Fruit fly (Drosophila melanogaster) whole organism, embryonic: ENCODE results near the gene CG33299.

ENCODE experiments used
- Abd-B ChIP-seq: fragments of 200-800 bp; sonication (Bioruptor generic); optimal IDR thresholded peaks from 2 replicates; lab custom pipeline; 2018; ENCODE audit warnings: missing biosample characterization, mild to moderate bottlenecking, missing genetic modification characterization, moderate library complexity
- Awh ChIP-seq: fragments of 200-800 bp; sonication (Bioruptor generic); IDR thresholded peaks from 2 replicates; pipeline ENCODE4, ENCODE4 v1.3.6; 2022; ENCODE audit warnings: missing biosample characterization, missing genetic modification characterization
- CG1024 ChIP-seq: fragments of 200-800 bp; sonication (Bioruptor generic); IDR thresholded peaks from 2 replicates; pipeline ENCODE4 v1.3.6; 2022; ENCODE audit warnings: missing biosample characterization, missing genetic modification characterization
- CG16779 ChIP-seq: fragments of 200-800 bp; sonication (Bioruptor generic); IDR thresholded peaks from 2 replicates; pipeline ENCODE4 v1.3.6; 2022; ENCODE audit warnings: missing biosample characterization, missing genetic modification characterization
- CG17328 ChIP-seq: fragments of 200-800 bp; sonication (Bioruptor generic); IDR thresholded peaks from 2 replicates; pipeline ENCODE4 v1.3.6; 2022; ENCODE audit warnings: missing biosample characterization, missing genetic modification characterization
- CG17568 ChIP-seq: fragments of 200-800 bp; sonication (Bioruptor generic); optimal IDR thresholded peaks from 2 replicates; lab custom pipeline; 2018; ENCODE audit warnings: missing biosample characterization, mild to moderate bottlenecking, missing genetic modification characterization, moderate library complexity
- CG2116 ChIP-seq: fragments of 200-800 bp; sonication (Bioruptor generic); optimal IDR thresholded peaks from 3 replicates; lab custom pipeline; 2018; ENCODE audit warnings: missing biosample characterization, mild to moderate bottlenecking, missing genetic modification characterization
- CG31224 ChIP-seq: fragments of 200-800 bp; sonication (Bioruptor generic); IDR thresholded peaks from 2 replicates; pipeline ENCODE4 v1.3.6; 2022; ENCODE audit warnings: missing biosample characterization, missing genetic modification characterization
- CG4360 ChIP-seq: fragments of 200-800 bp; sonication (Bioruptor generic); IDR thresholded peaks from 2 replicates; pipeline ENCODE4 v1.3.6; 2022; ENCODE audit warnings: missing biosample characterization, missing genetic modification characterization
- CG4854 ChIP-seq: fragments of 200-800 bp; sonication (Bioruptor generic); optimal IDR thresholded peaks from 2 replicates; lab custom pipeline; 2016; ENCODE audit warnings: missing biosample characterization, missing genetic modification characterization, inconsistent platforms
- D19A ChIP-seq: fragments of 200-800 bp; optimal IDR thresholded peaks from 3 replicates; lab custom pipeline; 2019; ENCODE audit warnings: missing biosample characterization, mild to moderate bottlenecking, missing genetic modification characterization, moderate library complexity
- D19B ChIP-seq: fragments of 200-800 bp; sonication (Bioruptor generic); optimal IDR thresholded peaks from 2 replicates; lab custom pipeline; 2017; ENCODE audit warnings: missing biosample characterization, mild to moderate bottlenecking, missing genetic modification characterization
- Deaf1 ChIP-seq: fragments of 200-800 bp; optimal IDR thresholded peaks from 3 replicates; lab custom pipeline; 2019; ENCODE audit warnings: missing biosample characterization, mild to moderate bottlenecking, missing genetic modification characterization, moderate library complexity
- Eip74EF ChIP-seq, 2 experiments: fragments of 200-800 bp in 1 of 2; fragments of >200 bp in 1 of 2; sonication (Bioruptor generic) in 1 of 2; optimal IDR thresholded peaks; 2 replicates each; lab custom pipeline; 2017 to 2019; ENCODE audit warnings: missing biosample characterization in 2 of 2, missing genetic modification characterization in 2 of 2, mild to moderate bottlenecking in 1 of 2, moderate library complexity in 1 of 2
- Hr51 ChIP-seq, 2 experiments: fragments of 200-800 bp; sonication (Bioruptor generic); optimal IDR thresholded peaks; 2 replicates in 1 of 2; 3 replicates in 1 of 2; lab custom pipeline; 2016 to 2018; ENCODE audit warnings: missing biosample characterization in 2 of 2, missing genetic modification characterization in 2 of 2, mild to moderate bottlenecking in 1 of 2, moderate library complexity in 1 of 2
- Hr78 ChIP-seq, 2 experiments: fragments of 200-800 bp in 1 of 2; fragments of >200 bp in 1 of 2; sonication (Bioruptor generic) in 1 of 2; optimal IDR thresholded peaks; 2 replicates each; lab custom pipeline; 2017 to 2019; ENCODE audit warnings: missing biosample characterization in 2 of 2, missing genetic modification characterization in 2 of 2, mild to moderate bottlenecking in 1 of 2, moderate library complexity in 1 of 2
- Jarid2 ChIP-seq: fragments of 200-800 bp; sonication (Bioruptor generic); optimal IDR thresholded peaks from 3 replicates; lab custom pipeline; 2017; ENCODE audit warnings: mild to moderate bottlenecking, missing biosample characterization, missing genetic modification reagents, missing genetic modification characterization
- Lhr ChIP-seq: fragments of 200-800 bp; sonication (Bioruptor generic); optimal IDR thresholded peaks from 3 replicates; lab custom pipeline; 2017; ENCODE audit warnings: mild to moderate bottlenecking, missing biosample characterization, missing genetic modification reagents, missing genetic modification characterization
- Med ChIP-seq: fragments of 200-800 bp; sonication (Bioruptor generic); peaks from one replicate; lab custom pipeline; 2016; ENCODE audit warnings: missing biosample characterization, missing genetic modification characterization, mild to moderate bottlenecking, inconsistent platforms, moderate library complexity
- Nf-YB ChIP-seq: fragments of 200-800 bp; sonication (Bioruptor generic); optimal IDR thresholded peaks from 3 replicates; lab custom pipeline; 2019; ENCODE audit warnings: missing biosample characterization, mild to moderate bottlenecking, missing genetic modification characterization, moderate library complexity
- Nf-YC ChIP-seq: fragments of 200-800 bp; optimal IDR thresholded peaks from 3 replicates; lab custom pipeline; 2019; ENCODE audit warnings: missing biosample characterization, mild to moderate bottlenecking, missing genetic modification characterization, moderate library complexity
- NfI ChIP-seq: fragments of 200-800 bp; sonication (Bioruptor generic); optimal IDR thresholded peaks from 3 replicates; lab custom pipeline; 2018; ENCODE audit warnings: missing biosample characterization, mild to moderate bottlenecking, missing genetic modification characterization, moderate library complexity
- Ptx1 ChIP-seq: fragments of 200-800 bp; sonication (Bioruptor generic); IDR thresholded peaks from 2 replicates; pipeline ENCODE4 v1.3.6; 2022; ENCODE audit warnings: missing biosample characterization, missing genetic modification characterization
- Sox102F ChIP-seq: fragments of 200-800 bp; sonication (Bioruptor generic); optimal IDR thresholded peaks from 2 replicates; lab custom pipeline; 2018; ENCODE audit warnings: missing biosample characterization, mild to moderate bottlenecking, missing genetic modification characterization, moderate library complexity
- Stat92E ChIP-seq, 3 experiments: fragments of >200 bp in 2 of 3; fragments of 200-800 bp in 1 of 3; sonication (Bioruptor generic) in 1 of 3; optimal IDR thresholded peaks; 2 replicates each; lab custom pipeline; 2017 to 2019; ENCODE audit warnings: missing biosample characterization in 3 of 3, missing genetic modification characterization in 3 of 3, mild to moderate bottlenecking in 1 of 3, moderate library complexity in 1 of 3
- Trl ChIP-seq, 3 experiments: fragments of >200 bp in 2 of 3; fragments of 200-800 bp in 1 of 3; sonication (Bioruptor generic) in 1 of 3; optimal IDR thresholded peaks; 2 replicates in 1 of 3; 3 replicates in 2 of 3; lab custom pipeline; 2016 to 2017; ENCODE audit warnings: missing biosample characterization in 1 of 3, missing genetic modification characterization in 1 of 3
- YL-1 ChIP-seq: fragments of 200-800 bp; sonication (Bioruptor generic); optimal IDR thresholded peaks from 3 replicates; lab custom pipeline; 2017; ENCODE audit warnings: missing biosample characterization, mild to moderate bottlenecking, missing genetic modification characterization
- abd-A ChIP-seq: fragments of 200-800 bp; sonication (Bioruptor generic); optimal IDR thresholded peaks from 3 replicates; lab custom pipeline; 2019; ENCODE audit warnings: missing biosample characterization, mild to moderate bottlenecking, missing genetic modification characterization, moderate library complexity
- ase ChIP-seq: fragments of 200-800 bp; sonication (Bioruptor generic); IDR thresholded peaks from 3 replicates; pipeline ENCODE4 v1.3.6; 2022; ENCODE audit warnings: missing biosample characterization, missing genetic modification characterization
- cas ChIP-seq: fragments of 200-800 bp; sonication (Bioruptor generic); IDR thresholded peaks from 2 replicates; pipeline ENCODE4 v1.3.6; 2022; ENCODE audit warnings: missing biosample characterization, missing genetic modification characterization
- cg ChIP-seq: fragments of 200-800 bp; sonication (Bioruptor generic); optimal IDR thresholded peaks from 3 replicates; lab custom pipeline; 2019; ENCODE audit warnings: missing biosample characterization, mild to moderate bottlenecking, missing genetic modification characterization, moderate library complexity
- crol ChIP-seq: fragments of 200-800 bp; sonication (Bioruptor generic); IDR thresholded peaks from 2 replicates; pipeline ENCODE4 v1.3.6; 2022; ENCODE audit warnings: missing biosample characterization, missing genetic modification characterization
- fu2 ChIP-seq: fragments of 200-800 bp; sonication (Bioruptor generic); optimal IDR thresholded peaks from 2 replicates; lab custom pipeline; 2016; ENCODE audit warnings: missing biosample characterization, missing genetic modification characterization
- gcm ChIP-seq: fragments of 200-800 bp; sonication (Bioruptor generic); optimal IDR thresholded peaks from 2 replicates; lab custom pipeline; 2019; ENCODE audit warnings: missing biosample characterization, mild to moderate bottlenecking, missing genetic modification characterization, moderate library complexity
- grn ChIP-seq: fragments of 200-800 bp; sonication (Bioruptor generic); optimal IDR thresholded peaks from 3 replicates; lab custom pipeline; 2017; ENCODE audit warnings: missing biosample characterization, missing genetic modification characterization
- gt ChIP-seq: fragments of 200-800 bp; sonication (Bioruptor generic); IDR thresholded peaks from 2 replicates; pipeline ENCODE4 v1.3.6; 2022; ENCODE audit warnings: missing biosample characterization, missing genetic modification characterization
- lov ChIP-seq, 2 experiments: fragments of 200-800 bp in 1 of 2; fragments of >200 bp in 1 of 2; sonication (Bioruptor generic) in 1 of 2; IDR thresholded peaks in 1 of 2; optimal IDR thresholded peaks in 1 of 2; 2 replicates in 1 of 2; 3 replicates in 1 of 2; pipeline versions ENCODE4 v1.3.6 to Lab custom; 2017 to 2022; ENCODE audit warnings: missing biosample characterization in 1 of 2, missing genetic modification characterization in 1 of 2
- nerfin-1 ChIP-seq: fragments of 200-800 bp; sonication (Bioruptor generic); optimal IDR thresholded peaks from 3 replicates; lab custom pipeline; 2019; ENCODE audit warnings: missing biosample characterization, mild to moderate bottlenecking, missing genetic modification characterization, moderate library complexity
- oc ChIP-seq: fragments of 200-800 bp; sonication (Bioruptor generic); optimal IDR thresholded peaks from 2 replicates; lab custom pipeline; 2018; ENCODE audit warnings: missing biosample characterization, mild to moderate bottlenecking, missing genetic modification characterization, moderate library complexity
- run ChIP-seq: fragments of 200-800 bp; sonication (Bioruptor generic); optimal IDR thresholded peaks from 3 replicates; lab custom pipeline; 2018; ENCODE audit warnings: missing biosample characterization, mild to moderate bottlenecking, missing genetic modification characterization
- sd ChIP-seq: fragments of 200-800 bp; sonication (Bioruptor generic); optimal IDR thresholded peaks from 3 replicates; lab custom pipeline; 2018; ENCODE audit warnings: missing biosample characterization, mild to moderate bottlenecking, missing genetic modification characterization, moderate library complexity
- sob ChIP-seq: fragments of 200-800 bp; sonication (Bioruptor generic); IDR thresholded peaks from 2 replicates; pipeline ENCODE4 v1.3.6; 2022; ENCODE audit warnings: missing biosample characterization, missing genetic modification characterization
- sr ChIP-seq: fragments of 200-800 bp; sonication (Bioruptor generic); IDR thresholded peaks from 3 replicates; pipeline ENCODE4 v1.3.6; 2022; ENCODE audit warnings: missing biosample characterization, missing genetic modification characterization
- vvl ChIP-seq: fragments of 200-800 bp; sonication (Bioruptor generic); IDR thresholded peaks from 2 replicates; pipeline ENCODE4 v1.3.6; 2022; ENCODE audit warnings: missing biosample characterization, missing genetic modification characterization
- z ChIP-seq: fragments of 200-800 bp; sonication (Bioruptor generic); IDR thresholded peaks from 3 replicates; pipeline ENCODE4 v1.3.6; 2022; ENCODE audit warnings: missing biosample characterization, missing genetic modification characterization

CG33299 gene

dm6 chr2L:9656300-9656699 is at the start of gene CG33299:
CG33299 (plus strand) TSS chr2L:9656600.
- TF ChIP-seq run (no peak), Abd-B (GFP tag; lab: Kevin White, UChicago) (no peak), CG17328 (GFP tag; lab: Robert Waterston, UW) (no peak), fu2 (GFP tag; lab: Kevin White, UChicago) (no peak), CG31224 (GFP tag; lab: Robert Waterston, UW) (no peak), Hr78 (GFP tag; optimal IDR thresholded peaks at IDR 0.05; lab: Kevin White, UChicago) (no peak), CG4854 (no peak), YL-1 (no peak), sob (GFP tag; lab: Robert Waterston, UW) (no peak), D19A (tag; lab: Kevin White, UChicago) (no peak), Lhr (GFP tag; lab: Kevin White, UChicago) (no peak), CG1024 (GFP tag; lab: Robert Waterston, UW) (no peak)

dm6 chr2L:9607997-9608563 is 48.3 kb upstream of the CG33299 start, which contains the start of gene gcm2:
gcm2 (plus strand) TSS chr2L:9608562.
- TF ChIP-seq Sox102F (no peak), NfI (no peak), grn (GFP tag; lab: Kevin White, UChicago) (peak; percentile 20), CG2116 (GFP tag; lab: Kevin White, UChicago) (no peak), Nf-YB (peak; percentile 96), CG16779 (GFP tag; lab: Robert Waterston, UW) (0 out of 2 replicates have a peak, but pooled peaks have one; percentile 15), ase (GFP tag; lab: Robert Waterston, UW) (no peak), nerfin-1 (peak; percentile 64), Deaf1 (tag; lab: Kevin White, UChicago) (peak; percentile 49), gcm (GFP tag; lab: Kevin White, UChicago) (peak; percentile 98), sd (tag; lab: Kevin White, UChicago) (peak; percentile 41), crol (peak; percentile 12; the same call in 1 of the 2 replicates), Ptx1 (GFP tag; lab: Robert Waterston, UW) (no peak), lov (optimal IDR thresholded peaks at IDR 0.05; lab: Kevin White, UChicago) (no peak), lov (GFP tag; IDR thresholded peaks at IDR 0.05; lab: Robert Waterston, UW) (0 out of 3 replicates have a peak, but pooled peaks have one; percentile 4), CG17568 (GFP tag; lab: Kevin White, UChicago) (no peak), Jarid2 (GFP tag; lab: Kevin White, UChicago) (peak; percentile 47), D19B (GFP tag; lab: Kevin White, UChicago) (no peak), cas (GFP tag; lab: Robert Waterston, UW) (no peak), Hr51 (GFP tag; optimal IDR thresholded peaks at IDR 0.05; lab: Kevin White, UChicago) (no peak), Nf-YC (tag; lab: Kevin White, UChicago) (peak; percentile 95), Trl (optimal IDR thresholded peaks at IDR 0.05; lab: Kevin White, UChicago) (peak; percentile 47 to 82), Trl (GFP tag; optimal IDR thresholded peaks at IDR 0.05; lab: Kevin White, UChicago) (no peak), cg (peak; percentile 60)

- TF ChIP-seq CG4360 (peak; percentile 23; the same call in 1 of the 2 replicates), z (GFP tag; lab: Robert Waterston, UW) (0 out of 3 replicates have a peak, but pooled peaks have one; percentile 51), abd-A (tag; lab: Kevin White, UChicago) (peak; percentile 73), Stat92E (GFP tag; optimal IDR thresholded peaks at IDR 0.05; lab: Kevin White, UChicago) (peak in 1 of 3 experiments; percentile 28), sr (GFP tag; lab: Robert Waterston, UW) (0 out of 3 replicates have a peak, but pooled peaks have one; percentile 41), grn (GFP tag; lab: Kevin White, UChicago) (peak; percentile 86), Hr78 (GFP tag; optimal IDR thresholded peaks at IDR 0.05; lab: Kevin White, UChicago) (peak in 1 of 2 experiments; percentile 76), Med (GFP tag; lab: Kevin White, UChicago) (peak; percentile 37), Abd-B (GFP tag; lab: Kevin White, UChicago) (peak; percentile 7), gt (no peak), Deaf1 (tag; lab: Kevin White, UChicago) (peak; percentile 33), Eip74EF (GFP tag; optimal IDR thresholded peaks at IDR 0.05; lab: Kevin White, UChicago) (no peak), vvl (GFP tag; lab: Robert Waterston, UW) (0 out of 2 replicates have a peak, but pooled peaks have one; percentile 13), oc (peak; percentile 60), Awh (GFP tag; lab: Robert Waterston, UW) (0 out of 2 replicates have a peak, but pooled peaks have one; percentile 5)
Measured at dm6 chr2L:9609337-9609856, 47.0 kb upstream of the CG33299 start.
